Fruit fly (Drosophila melanogaster) whole organism, embryonic: ENCODE results near the gene papi.

Experiments
- Atf-2 ChIP-seq: fragments of 200-800 bp; sonication (Bioruptor generic); optimal IDR thresholded peaks from 2 replicates; lab custom pipeline; 2016; ENCODE audit warnings: missing biosample characterization, missing genetic modification characterization
- Bgb ChIP-seq: fragments of 200-800 bp; sonication (Bioruptor generic); IDR thresholded peaks from 2 replicates; pipeline ENCODE4 v1.3.6; 2022; ENCODE audit warnings: missing biosample characterization, missing genetic modification characterization; ENCODE audit not compliant: partially characterized antibody
- CG11085 ChIP-seq: fragments of 200-800 bp; sonication (Bioruptor generic); IDR thresholded peaks from 2 replicates; pipeline ENCODE4 v1.3.6; 2022; ENCODE audit warnings: missing biosample characterization, missing genetic modification characterization
- CG1603 ChIP-seq: fragments of 200-800 bp; sonication (Bioruptor generic); optimal IDR thresholded peaks from 2 replicates; lab custom pipeline; 2019; ENCODE audit warnings: missing biosample characterization, mild to moderate bottlenecking, missing genetic modification characterization, moderate library complexity
- CG16815 ChIP-seq: fragments of 200-800 bp; sonication (Bioruptor generic); optimal IDR thresholded peaks from 3 replicates; lab custom pipeline; 2017; ENCODE audit warnings: missing biosample characterization, mild to moderate bottlenecking, missing genetic modification characterization
- CG17361 ChIP-seq: fragments of 200-800 bp; sonication (Bioruptor generic); IDR thresholded peaks from 3 replicates; pipeline ENCODE4 v1.3.6; 2022; ENCODE audit warnings: missing biosample characterization, missing genetic modification characterization
- CG17568 ChIP-seq: fragments of 200-800 bp; sonication (Bioruptor generic); optimal IDR thresholded peaks from 2 replicates; lab custom pipeline; 2018; ENCODE audit warnings: missing biosample characterization, mild to moderate bottlenecking, missing genetic modification characterization, moderate library complexity
- CG17612 ChIP-seq: fragments of 200-800 bp; sonication (Bioruptor generic); IDR thresholded peaks from 2 replicates; pipeline ENCODE4 v1.3.6; 2022; ENCODE audit warnings: missing biosample characterization, missing genetic modification characterization
- CG17829 ChIP-seq: fragments of 200-800 bp; optimal IDR thresholded peaks from 2 replicates; lab custom pipeline; 2019; ENCODE audit warnings: missing biosample characterization, mild to moderate bottlenecking, missing genetic modification characterization, moderate library complexity
- CG18262 ChIP-seq: fragments of 200-800 bp; optimal IDR thresholded peaks from 3 replicates; lab custom pipeline; 2019; ENCODE audit warnings: missing biosample characterization, mild to moderate bottlenecking, missing genetic modification characterization, moderate library complexity
- CG1832 ChIP-seq: fragments of 200-800 bp; sonication (Bioruptor generic); optimal IDR thresholded peaks from 2 replicates; lab custom pipeline; 2017; ENCODE audit warnings: missing biosample characterization, mild to moderate bottlenecking, missing genetic modification characterization, inconsistent platforms
- CG18476 ChIP-seq: fragments of 200-800 bp; sonication (Bioruptor generic); optimal IDR thresholded peaks from 2 replicates; lab custom pipeline; 2016; ENCODE audit warnings: missing biosample characterization, mild to moderate bottlenecking, missing genetic modification characterization
- CG18599 ChIP-seq: fragments of 200-800 bp; sonication (Bioruptor generic); optimal IDR thresholded peaks from 3 replicates; lab custom pipeline; 2017; ENCODE audit warnings: missing biosample characterization, missing genetic modification characterization, mild to moderate bottlenecking, moderate library complexity, missing genetic modification reagents
- CG3281 ChIP-seq: fragments of 200-800 bp; sonication (Bioruptor generic); optimal IDR thresholded peaks from 3 replicates; lab custom pipeline; 2017; ENCODE audit warnings: missing biosample characterization, mild to moderate bottlenecking, missing genetic modification characterization
- CG42726 ChIP-seq: fragments of 200-800 bp; sonication (Bioruptor generic); IDR thresholded peaks from 2 replicates; pipeline ENCODE4 v1.3.6; 2022; ENCODE audit warnings: missing biosample characterization, missing genetic modification characterization; ENCODE audit not compliant: partially characterized antibody
- CG5245 ChIP-seq: fragments of 200-800 bp; sonication (Bioruptor generic); optimal IDR thresholded peaks from 3 replicates; lab custom pipeline; 2016; ENCODE audit warnings: missing biosample characterization, missing genetic modification characterization
- CG6813 ChIP-seq: fragments of 200-800 bp; sonication (Bioruptor generic); optimal IDR thresholded peaks from 2 replicates; lab custom pipeline; 2017; ENCODE audit warnings: missing biosample characterization, missing genetic modification characterization, mild to moderate bottlenecking, moderate library complexity, missing genetic modification reagents
- CG6854 ChIP-seq: fragments of 200-800 bp; sonication (Bioruptor generic); optimal IDR thresholded peaks from 3 replicates; lab custom pipeline; 2017; ENCODE audit warnings: missing biosample characterization, mild to moderate bottlenecking, missing genetic modification characterization
- CG8944 ChIP-seq: fragments of 200-800 bp; sonication (Bioruptor generic); optimal IDR thresholded peaks from 3 replicates; lab custom pipeline; 2016; ENCODE audit warnings: missing biosample characterization, missing genetic modification characterization
- CkIIα-i1 ChIP-seq: fragments of 200-800 bp; sonication (Bioruptor generic); IDR thresholded peaks from 2 replicates; pipeline ENCODE4 v1.3.6; 2022; ENCODE audit warnings: missing biosample characterization, missing genetic modification characterization
- D ChIP-seq, 2 experiments: fragments of 200-800 bp in 1 of 2; fragments of >200 bp in 1 of 2; sonication (Bioruptor generic) in 1 of 2; optimal IDR thresholded peaks; 2 replicates in 1 of 2; 3 replicates in 1 of 2; lab custom pipeline; 2017; ENCODE audit warnings: mild to moderate bottlenecking in 1 of 2, missing biosample characterization in 1 of 2, missing genetic modification characterization in 1 of 2, missing genetic modification reagents in 1 of 2
- Dip3 ChIP-seq: fragments of 200-800 bp; sonication (Bioruptor generic); optimal IDR thresholded peaks from 3 replicates; lab custom pipeline; 2016; ENCODE audit warnings: missing biosample characterization, missing genetic modification characterization
- HHEX ChIP-seq: fragments of 200-800 bp; sonication (Bioruptor generic); optimal IDR thresholded peaks from 3 replicates; lab custom pipeline; 2017; ENCODE audit warnings: missing biosample characterization, mild to moderate bottlenecking, missing genetic modification characterization, missing genetic modification reagents
- HLH54F ChIP-seq: fragments of 200-800 bp; sonication (Bioruptor generic); optimal IDR thresholded peaks from 3 replicates; lab custom pipeline; 2016; ENCODE audit warnings: missing biosample characterization, missing genetic modification characterization
- Mrtf ChIP-seq: fragments of 200-800 bp; sonication (Bioruptor generic); IDR thresholded peaks from 3 replicates; pipeline ENCODE4 v1.3.6; 2022; ENCODE audit warnings: missing biosample characterization, missing genetic modification characterization
- Nf-YA ChIP-seq: fragments of 200-800 bp; sonication (Bioruptor generic); IDR thresholded peaks from 2 replicates; pipeline ENCODE4 v1.3.6; 2022; ENCODE audit warnings: missing biosample characterization, missing genetic modification characterization
- Ravus ChIP-seq: fragments of 200-800 bp; sonication (Bioruptor generic); IDR thresholded peaks from 2 replicates; pipeline ENCODE4 v1.3.6; 2022; ENCODE audit warnings: missing biosample characterization, missing genetic modification characterization
- Sox100B ChIP-seq: fragments of 200-800 bp; sonication (Bioruptor generic); optimal IDR thresholded peaks from 3 replicates; lab custom pipeline; 2018; ENCODE audit warnings: missing biosample characterization, mild to moderate bottlenecking, missing genetic modification characterization
- YL-1 ChIP-seq: fragments of 200-800 bp; sonication (Bioruptor generic); optimal IDR thresholded peaks from 3 replicates; lab custom pipeline; 2017; ENCODE audit warnings: missing biosample characterization, mild to moderate bottlenecking, missing genetic modification characterization
- ab ChIP-seq: fragments of 200-800 bp; sonication (Bioruptor generic); optimal IDR thresholded peaks from 2 replicates; lab custom pipeline; 2016; ENCODE audit warnings: missing biosample characterization, missing genetic modification characterization
- aop ChIP-seq: fragments of 200-800 bp; sonication (Bioruptor generic); IDR thresholded peaks from 2 replicates; pipeline ENCODE4 v1.3.6; 2022; ENCODE audit warnings: missing biosample characterization, missing genetic modification characterization
- chm ChIP-seq: fragments of 200-800 bp; sonication (Bioruptor generic); IDR thresholded peaks from 2 replicates; pipeline ENCODE4 v1.3.6; 2022; ENCODE audit warnings: missing biosample characterization, missing genetic modification characterization
- dimm ChIP-seq: fragments of 200-800 bp; sonication (Bioruptor generic); IDR thresholded peaks from 2 replicates; pipeline ENCODE4 v1.3.6; 2022; ENCODE audit warnings: missing biosample characterization, missing genetic modification characterization
- dmrt11E ChIP-seq: fragments of 200-800 bp; sonication (Bioruptor generic); optimal IDR thresholded peaks from 3 replicates; lab custom pipeline; 2018; ENCODE audit warnings: missing biosample characterization, mild to moderate bottlenecking, missing genetic modification characterization, moderate library complexity
- emc ChIP-seq: fragments of 200-800 bp; sonication (Bioruptor generic); optimal IDR thresholded peaks from 2 replicates; lab custom pipeline; 2016; ENCODE audit warnings: missing biosample characterization, missing genetic modification characterization
- esg ChIP-seq: fragments of 200-800 bp; sonication (Bioruptor generic); conservative IDR thresholded peaks from 2 replicates; pipeline ENCODE4 v1.3.6; 2022; ENCODE audit warnings: missing biosample characterization, missing genetic modification characterization
- ham ChIP-seq: fragments of 200-800 bp; sonication (Bioruptor generic); IDR thresholded peaks from 2 replicates; pipeline ENCODE4 v1.3.6; 2022; ENCODE audit warnings: missing biosample characterization, missing genetic modification characterization
- hbn ChIP-seq: fragments of 200-800 bp; sonication (Bioruptor generic); IDR thresholded peaks from 2 replicates; pipeline ENCODE4 v1.3.6; 2022; ENCODE audit warnings: missing biosample characterization, missing genetic modification characterization; ENCODE audit not compliant: partially characterized antibody
- hkb ChIP-seq, 2 experiments: fragments of 200-800 bp in 1 of 2; fragments of >200 bp in 1 of 2; sonication (Bioruptor generic) in 1 of 2; IDR thresholded peaks in 1 of 2; optimal IDR thresholded peaks in 1 of 2; 2 replicates each; pipeline versions ENCODE4 v1.3.6 to Lab custom; 2017 to 2022; ENCODE audit warnings: missing biosample characterization in 1 of 2, missing genetic modification characterization in 1 of 2
- jumu ChIP-seq: fragments of 200-800 bp; sonication (Bioruptor generic); optimal IDR thresholded peaks from 3 replicates; lab custom pipeline; 2016; ENCODE audit warnings: missing biosample characterization, missing genetic modification characterization
- ken ChIP-seq: fragments of 200-800 bp; sonication (Bioruptor generic); IDR thresholded peaks from 3 replicates; pipeline ENCODE4 v1.3.6; 2022; ENCODE audit warnings: missing biosample characterization, missing genetic modification characterization
- lbe ChIP-seq: fragments of 200-800 bp; sonication (Bioruptor generic); optimal IDR thresholded peaks from 2 replicates; lab custom pipeline; 2016; ENCODE audit warnings: missing biosample characterization, mild to moderate bottlenecking, missing genetic modification characterization
- luna ChIP-seq: fragments of 200-800 bp; sonication (Bioruptor generic); optimal IDR thresholded peaks from 2 replicates; lab custom pipeline; 2016; ENCODE audit warnings: missing biosample characterization, missing genetic modification characterization
- pfk ChIP-seq: fragments of 200-800 bp; sonication (Bioruptor generic); optimal IDR thresholded peaks from 2 replicates; lab custom pipeline; 2018; ENCODE audit warnings: missing biosample characterization, mild to moderate bottlenecking, missing genetic modification characterization, moderate library complexity
- seq ChIP-seq: fragments of 200-800 bp; sonication (Bioruptor generic); IDR thresholded peaks from 2 replicates; pipeline ENCODE4 v1.3.6; 2022; ENCODE audit warnings: missing biosample characterization, missing genetic modification characterization
- trem ChIP-seq: fragments of 200-800 bp; optimal IDR thresholded peaks from 3 replicates; lab custom pipeline; 2019; ENCODE audit warnings: missing biosample characterization, mild to moderate bottlenecking, missing genetic modification characterization, moderate library complexity
- wor ChIP-seq: fragments of 200-800 bp; sonication (Bioruptor generic); IDR thresholded peaks from 2 replicates; pipeline ENCODE4 v1.3.6; 2022; ENCODE audit warnings: missing biosample characterization, missing genetic modification characterization
- yki ChIP-seq: fragments of >200 bp; optimal IDR thresholded peaks from 3 replicates; lab custom pipeline; 2018
- zen2 ChIP-seq: fragments of 200-800 bp; sonication (Bioruptor generic); IDR thresholded peaks from 3 replicates; pipeline ENCODE4 v1.3.6; 2022; ENCODE audit warnings: missing biosample characterization, missing genetic modification characterization; ENCODE audit not compliant: partially characterized antibody
- zf30C ChIP-seq: fragments of 200-800 bp; sonication (Bioruptor generic); optimal IDR thresholded peaks from 3 replicates; lab custom pipeline; 2018; ENCODE audit warnings: missing biosample characterization, mild to moderate bottlenecking, missing genetic modification characterization

The papi gene

dm6 chr2L:2227316-2227715, 6.8 kb downstream of the papi start (continued):
- TF ChIP-seq dmrt11E (tag; lab: Kevin White, UChicago): no peak
- peak; percentile 22 for TF ChIP-seq jumu (GFP tag; lab: Kevin White, UChicago)
- TF ChIP-seq aop (GFP tag; lab: Robert Waterston, UW): no peak
- TF ChIP-seq dimm (GFP tag; lab: Robert Waterston, UW): no peak
- TF ChIP-seq CG5245 (GFP tag; lab: Kevin White, UChicago): no peak
- no peak for TF ChIP-seq zf30C (GFP tag; lab: Kevin White, UChicago)
- TF ChIP-seq wor (GFP tag; lab: Robert Waterston, UW): 0 out of 2 replicates have a peak, but pooled peaks have one; percentile 31
- no peak for TF ChIP-seq CG1832 (GFP tag; lab: Kevin White, UChicago)
- TF ChIP-seq CG18476 (GFP tag; lab: Kevin White, UChicago): no peak
- TF ChIP-seq CG11085 (GFP tag; lab: Robert Waterston, UW): no peak
- TF ChIP-seq pfk (GFP tag; lab: Kevin White, UChicago): no peak
- no peak for TF ChIP-seq D (optimal IDR thresholded peaks at IDR 0.05; lab: Kevin White, UChicago)
- peak; percentile 0 for TF ChIP-seq D (GFP tag; optimal IDR thresholded peaks at IDR 0.05; lab: Kevin White, UChicago)
- TF ChIP-seq ab (GFP tag; lab: Kevin White, UChicago): no peak
- no peak for TF ChIP-seq Mrtf (GFP tag; lab: Robert Waterston, UW)
- no peak for TF ChIP-seq CG17612
- TF ChIP-seq Nf-YA (GFP tag; lab: Robert Waterston, UW): peak; percentile 29
- no peak for TF ChIP-seq CkIIα-i1 (GFP tag; lab: Robert Waterston, UW)
- 0 out of 3 replicates have a peak, but pooled peaks have one; percentile 22 for TF ChIP-seq CG17361 (GFP tag; lab: Robert Waterston, UW)
- no peak for TF ChIP-seq yki (lab: Kevin White, UChicago)
- no peak for TF ChIP-seq CG18599 (GFP tag; lab: Kevin White, UChicago)
- TF ChIP-seq CG16815 (GFP tag; lab: Kevin White, UChicago): no peak
- peak; percentile 5 for TF ChIP-seq HHEX (GFP tag; lab: Kevin White, UChicago)
- TF ChIP-seq hkb (optimal IDR thresholded peaks at IDR 0.05; lab: Kevin White, UChicago): no peak
- TF ChIP-seq hkb (GFP tag; IDR thresholded peaks at IDR 0.05; lab: Robert Waterston, UW): peak; percentile 73
- no peak for TF ChIP-seq Ravus (GFP tag; lab: Robert Waterston, UW)
- no peak for TF ChIP-seq Bgb (GFP tag; lab: Robert Waterston, UW)
- 0 out of 2 replicates have a peak, but pooled peaks have one; percentile 15 for TF ChIP-seq seq (GFP tag; lab: Robert Waterston, UW)
- TF ChIP-seq ham (GFP tag; lab: Robert Waterston, UW): no peak
- no peak for TF ChIP-seq hbn (GFP tag; lab: Robert Waterston, UW)
- TF ChIP-seq luna (GFP tag; lab: Kevin White, UChicago): no peak
- TF ChIP-seq CG17829 (tag; lab: Kevin White, UChicago): no peak
- peak; percentile 9; the same call in 1 of the 2 replicates for TF ChIP-seq esg (GFP tag; lab: Robert Waterston, UW)
- TF ChIP-seq CG6854 (GFP tag; lab: Kevin White, UChicago): no peak
- TF ChIP-seq lbe (GFP tag; lab: Kevin White, UChicago): no peak
- peak; percentile 41 for TF ChIP-seq CG18262 (tag; lab: Kevin White, UChicago)
- TF ChIP-seq HLH54F (GFP tag; lab: Kevin White, UChicago): peak; percentile 10
- no peak for TF ChIP-seq CG42726 (GFP tag; lab: Robert Waterston, UW)
- no peak for TF ChIP-seq Dip3 (GFP tag; lab: Kevin White, UChicago)
- no peak for TF ChIP-seq YL-1
- TF ChIP-seq emc (GFP tag; lab: Kevin White, UChicago): no peak
- TF ChIP-seq CG3281 (GFP tag; lab: Kevin White, UChicago): peak; percentile 13
- TF ChIP-seq zen2: no peak
- peak; percentile 47 for TF ChIP-seq Sox100B (GFP tag; lab: Kevin White, UChicago)
- TF ChIP-seq CG6813 (GFP tag; lab: Kevin White, UChicago): peak; percentile 42
- TF ChIP-seq CG17568: peak; percentile 19
- peak; percentile 56; the same call in 1 of the 2 replicates for TF ChIP-seq chm (GFP tag; lab: Robert Waterston, UW)
- peak; percentile 72 for TF ChIP-seq CG1603 (tag; lab: Kevin White, UChicago)
- peak; percentile 2 for TF ChIP-seq Atf-2 (GFP tag; lab: Kevin White, UChicago)
- peak; percentile 10 for TF ChIP-seq trem (tag; lab: Kevin White, UChicago)
- 0 out of 3 replicates have a peak, but pooled peaks have one; percentile 3 for TF ChIP-seq ken (GFP tag; lab: Robert Waterston, UW)
- TF ChIP-seq CG8944 (GFP tag; lab: Kevin White, UChicago): peak; percentile 34
